Fruit fly (Drosophila melanogaster) whole organism, embryonic: ENCODE results near the gene Indy-2.

ENCODE experiments used
- Ada2b ChIP-seq: fragments of 200-800 bp; sonication (Bioruptor generic); IDR thresholded peaks from 2 replicates; pipeline ENCODE4 v1.3.6; 2022; ENCODE audit warnings: missing biosample characterization, missing genetic modification characterization
- Atf-2 ChIP-seq: fragments of 200-800 bp; sonication (Bioruptor generic); optimal IDR thresholded peaks from 2 replicates; lab custom pipeline; 2016; ENCODE audit warnings: missing biosample characterization, missing genetic modification characterization
- Bdp1 ChIP-seq: fragments of 200-800 bp; sonication (Bioruptor generic); optimal IDR thresholded peaks from 3 replicates; lab custom pipeline; 2016; ENCODE audit warnings: missing biosample characterization, missing genetic modification characterization
- CG10565 ChIP-seq: fragments of 200-800 bp; sonication (Bioruptor generic); optimal IDR thresholded peaks from 3 replicates; lab custom pipeline; 2016; ENCODE audit warnings: missing biosample characterization, mild to moderate bottlenecking, missing genetic modification characterization
- CG12391 ChIP-seq: fragments of 200-800 bp; sonication (Bioruptor generic); optimal IDR thresholded peaks from 3 replicates; lab custom pipeline; 2018; ENCODE audit warnings: missing biosample characterization, mild to moderate bottlenecking, missing genetic modification characterization, moderate library complexity
- CG13775 ChIP-seq: fragments of 200-800 bp; sonication (Bioruptor generic); optimal IDR thresholded peaks from 3 replicates; lab custom pipeline; 2017; ENCODE audit warnings: missing biosample characterization, mild to moderate bottlenecking, missing genetic modification characterization
- CG14050 ChIP-seq: fragments of 200-800 bp; sonication (Bioruptor generic); IDR thresholded peaks from 3 replicates; pipeline ENCODE4 v1.3.6; 2022; ENCODE audit warnings: missing biosample characterization, missing genetic modification characterization
- CG14667 ChIP-seq: fragments of 200-800 bp; sonication (Bioruptor generic); IDR thresholded peaks from 2 replicates; pipeline ENCODE4 v1.3.6; 2022; ENCODE audit warnings: missing biosample characterization, missing genetic modification characterization
- CG15011 ChIP-seq: fragments of 200-800 bp; sonication (Bioruptor generic); optimal IDR thresholded peaks from 3 replicates; lab custom pipeline; 2018; ENCODE audit warnings: missing biosample characterization, mild to moderate bottlenecking, missing genetic modification characterization
- CG15601 ChIP-seq: fragments of 200-800 bp; sonication (Bioruptor generic); optimal IDR thresholded peaks from 3 replicates; lab custom pipeline; 2019; ENCODE audit warnings: missing biosample characterization, mild to moderate bottlenecking, missing genetic modification characterization, moderate library complexity
- CG1602 ChIP-seq: fragments of 200-800 bp; sonication (Bioruptor generic); optimal IDR thresholded peaks from 3 replicates; lab custom pipeline; 2016; ENCODE audit warnings: missing biosample characterization, missing genetic modification characterization
- CG1647 ChIP-seq: fragments of 200-800 bp; sonication (Bioruptor generic); optimal IDR thresholded peaks from 3 replicates; lab custom pipeline; 2016; ENCODE audit warnings: missing biosample characterization, missing genetic modification characterization
- CG16813 ChIP-seq: fragments of 200-800 bp; sonication (Bioruptor generic); IDR thresholded peaks from 3 replicates; pipeline ENCODE4 v1.3.6; 2022; ENCODE audit warnings: missing biosample characterization, missing genetic modification characterization; ENCODE audit not compliant: partially characterized antibody
- CG17802 ChIP-seq: fragments of 200-800 bp; sonication (Bioruptor generic); optimal IDR thresholded peaks from 2 replicates; lab custom pipeline; 2018; ENCODE audit warnings: missing biosample characterization, mild to moderate bottlenecking, missing genetic modification characterization, moderate library complexity
- CG2712 ChIP-seq: fragments of 200-800 bp; optimal IDR thresholded peaks from 3 replicates; lab custom pipeline; 2019; ENCODE audit warnings: missing biosample characterization, mild to moderate bottlenecking, missing genetic modification characterization, moderate library complexity
- CG4707 ChIP-seq: fragments of 200-800 bp; sonication (Bioruptor generic); optimal IDR thresholded peaks from 2 replicates; lab custom pipeline; 2018; ENCODE audit warnings: missing biosample characterization, mild to moderate bottlenecking, missing genetic modification characterization, moderate library complexity
- CG5180 ChIP-seq: fragments of 200-800 bp; sonication (Bioruptor generic); optimal IDR thresholded peaks from 3 replicates; lab custom pipeline; 2017; ENCODE audit warnings: missing biosample characterization, missing genetic modification characterization, mild to moderate bottlenecking, moderate library complexity, missing genetic modification reagents
- CG6175 ChIP-seq: fragments of 200-800 bp; sonication (Bioruptor generic); IDR thresholded peaks from 3 replicates; pipeline ENCODE4 v1.3.6; 2022; ENCODE audit warnings: missing biosample characterization, missing genetic modification characterization
- CG7271 ChIP-seq: fragments of 200-800 bp; sonication (Bioruptor generic); optimal IDR thresholded peaks from 2 replicates; lab custom pipeline; 2018; ENCODE audit warnings: missing biosample characterization, mild to moderate bottlenecking, missing genetic modification characterization, moderate library complexity
- CG9817 ChIP-seq: fragments of 200-800 bp; sonication (Bioruptor generic); optimal IDR thresholded peaks from 2 replicates; lab custom pipeline; 2018; ENCODE audit warnings: missing biosample characterization, mild to moderate bottlenecking, missing genetic modification characterization, moderate library complexity
- CTCF ChIP-seq: fragments of 200-800 bp; sonication (Bioruptor generic); optimal IDR thresholded peaks from 2 replicates; lab custom pipeline; 2017; ENCODE audit warnings: missing biosample characterization, mild to moderate bottlenecking, missing genetic modification characterization, moderate library complexity
- Camta ChIP-seq: fragments of 200-800 bp; sonication (Bioruptor generic); optimal IDR thresholded peaks from 2 replicates; lab custom pipeline; 2016; ENCODE audit warnings: missing biosample characterization, missing genetic modification characterization
- D19A ChIP-seq: fragments of 200-800 bp; optimal IDR thresholded peaks from 3 replicates; lab custom pipeline; 2019; ENCODE audit warnings: missing biosample characterization, mild to moderate bottlenecking, missing genetic modification characterization, moderate library complexity
- Elba2 ChIP-seq: fragments of 200-800 bp; sonication (Bioruptor generic); optimal IDR thresholded peaks from 3 replicates; lab custom pipeline; 2016; ENCODE audit warnings: missing biosample characterization, missing genetic modification characterization
- GATAe ChIP-seq: fragments of 200-800 bp; sonication (Bioruptor generic); conservative IDR thresholded peaks from 2 replicates; pipeline ENCODE4 v1.3.6; 2022; ENCODE audit warnings: missing biosample characterization, missing genetic modification characterization
- Hand ChIP-seq: fragments of 200-800 bp; sonication (Bioruptor generic); optimal IDR thresholded peaks from 2 replicates; lab custom pipeline; 2017; ENCODE audit warnings: mild to moderate bottlenecking, missing biosample characterization, missing genetic modification reagents, missing genetic modification characterization
- Hmx ChIP-seq: fragments of 200-800 bp; sonication (Bioruptor generic); optimal IDR thresholded peaks from 2 replicates; lab custom pipeline; 2016; ENCODE audit warnings: missing biosample characterization, missing genetic modification characterization
- Hsf ChIP-seq: fragments of 200-800 bp; sonication (Bioruptor generic); optimal IDR thresholded peaks from 3 replicates; lab custom pipeline; 2016; ENCODE audit warnings: missing biosample characterization, missing genetic modification characterization
- Jarid2 ChIP-seq: fragments of 200-800 bp; sonication (Bioruptor generic); optimal IDR thresholded peaks from 3 replicates; lab custom pipeline; 2017; ENCODE audit warnings: mild to moderate bottlenecking, missing biosample characterization, missing genetic modification reagents, missing genetic modification characterization
- Lpt ChIP-seq: fragments of >200 bp; optimal IDR thresholded peaks from 2 replicates; lab custom pipeline; 2018; ENCODE audit warnings: missing biosample characterization, missing genetic modification characterization
- MTF-1 ChIP-seq: fragments of 200-800 bp; sonication (Bioruptor generic); optimal IDR thresholded peaks from 2 replicates; lab custom pipeline; 2018; ENCODE audit warnings: missing biosample characterization, mild to moderate bottlenecking, missing genetic modification characterization, borderline replicate concordance
- Mes4 ChIP-seq: fragments of 200-800 bp; sonication (Bioruptor generic); optimal IDR thresholded peaks from 2 replicates; lab custom pipeline; 2016; ENCODE audit warnings: missing biosample characterization, missing genetic modification characterization
- Mrtf ChIP-seq: fragments of 200-800 bp; sonication (Bioruptor generic); IDR thresholded peaks from 3 replicates; pipeline ENCODE4 v1.3.6; 2022; ENCODE audit warnings: missing biosample characterization, missing genetic modification characterization
- Opbp ChIP-seq: fragments of 200-800 bp; sonication (Bioruptor generic); IDR thresholded peaks from 3 replicates; pipeline ENCODE4 v1.3.6; 2022; ENCODE audit warnings: missing biosample characterization, missing genetic modification characterization; ENCODE audit not compliant: partially characterized antibody
- Ptx1 ChIP-seq: fragments of 200-800 bp; sonication (Bioruptor generic); IDR thresholded peaks from 2 replicates; pipeline ENCODE4 v1.3.6; 2022; ENCODE audit warnings: missing biosample characterization, missing genetic modification characterization
- Sry-δ ChIP-seq: fragments of 200-800 bp; sonication (Bioruptor generic); optimal IDR thresholded peaks from 2 replicates; lab custom pipeline; 2016; ENCODE audit warnings: missing biosample characterization, missing genetic modification characterization
- TFAM ChIP-seq: fragments of 200-800 bp; sonication (Bioruptor generic); optimal IDR thresholded peaks from 2 replicates; lab custom pipeline; 2017; ENCODE audit warnings: missing biosample characterization, missing genetic modification characterization, inconsistent platforms
- Usf ChIP-seq: fragments of 200-800 bp; sonication (Bioruptor generic); optimal IDR thresholded peaks from 2 replicates; lab custom pipeline; 2017; ENCODE audit warnings: missing genotype, missing biosample characterization, missing genetic modification characterization
- amos ChIP-seq: fragments of 200-800 bp; sonication (Bioruptor generic); IDR thresholded peaks from 2 replicates; pipeline ENCODE4 v1.3.6; 2022; ENCODE audit warnings: missing biosample characterization, missing genetic modification characterization; ENCODE audit not compliant: partially characterized antibody
- cas ChIP-seq: fragments of 200-800 bp; sonication (Bioruptor generic); IDR thresholded peaks from 2 replicates; pipeline ENCODE4 v1.3.6; 2022; ENCODE audit warnings: missing biosample characterization, missing genetic modification characterization
- crc ChIP-seq: fragments of 200-800 bp; sonication (Bioruptor generic); optimal IDR thresholded peaks from 2 replicates; lab custom pipeline; 2016; ENCODE audit warnings: missing biosample characterization, missing genetic modification characterization
- crp ChIP-seq, 2 experiments: fragments of 200-800 bp; sonication (Bioruptor generic); optimal IDR thresholded peaks; 2 replicates in 1 of 2; 3 replicates in 1 of 2; lab custom pipeline; 2017; ENCODE audit warnings: missing biosample characterization in 2 of 2, missing genetic modification characterization in 2 of 2, mild to moderate bottlenecking in 1 of 2, moderate library complexity in 1 of 2
- da ChIP-seq: fragments of 200-800 bp; sonication (Bioruptor generic); optimal IDR thresholded peaks from 2 replicates; lab custom pipeline; 2016; ENCODE audit warnings: missing biosample characterization, missing genetic modification characterization
- dm ChIP-seq: fragments of 200-800 bp; sonication (Bioruptor generic); optimal IDR thresholded peaks from 3 replicates; lab custom pipeline; 2016; ENCODE audit warnings: missing biosample characterization, missing genetic modification characterization
- emc ChIP-seq: fragments of 200-800 bp; sonication (Bioruptor generic); optimal IDR thresholded peaks from 2 replicates; lab custom pipeline; 2016; ENCODE audit warnings: missing biosample characterization, missing genetic modification characterization
- en ChIP-seq: fragments of 200-800 bp; sonication (Bioruptor generic); optimal IDR thresholded peaks from 2 replicates; lab custom pipeline; 2016; ENCODE audit warnings: missing biosample characterization, missing genetic modification characterization
- gt ChIP-seq: fragments of 200-800 bp; sonication (Bioruptor generic); IDR thresholded peaks from 2 replicates; pipeline ENCODE4 v1.3.6; 2022; ENCODE audit warnings: missing biosample characterization, missing genetic modification characterization
- onecut ChIP-seq: fragments of 200-800 bp; sonication (Bioruptor generic); IDR thresholded peaks from 2 replicates; pipeline ENCODE4 v1.3.6; 2022; ENCODE audit warnings: missing biosample characterization, missing genetic modification characterization
- trem ChIP-seq: fragments of 200-800 bp; optimal IDR thresholded peaks from 3 replicates; lab custom pipeline; 2019; ENCODE audit warnings: missing biosample characterization, mild to moderate bottlenecking, missing genetic modification characterization, moderate library complexity
- wor ChIP-seq: fragments of 200-800 bp; sonication (Bioruptor generic); IDR thresholded peaks from 2 replicates; pipeline ENCODE4 v1.3.6; 2022; ENCODE audit warnings: missing biosample characterization, missing genetic modification characterization

Gene Indy-2

dm6 chr3R:20021152-20021769 lies 21.3 kb upstream of the Indy-2 start, which contains the start of the genes PIG-L and psidin (continued):
- peak; percentile 53 for TF ChIP-seq Ada2b (GFP tag; lab: Robert Waterston, UW)
- no peak for TF ChIP-seq D19A (tag; lab: Kevin White, UChicago)
- TF ChIP-seq CG7271 = no peak
- peak; percentile 69 for TF ChIP-seq dm
- TF ChIP-seq CG14050 (GFP tag; lab: Robert Waterston, UW) = no peak; the same call in 1 of the 3 replicates
- peak; percentile 22; the same call in 1 of the 2 replicates for TF ChIP-seq GATAe (GFP tag; lab: Robert Waterston, UW)
- TF ChIP-seq Hsf (GFP tag; lab: Kevin White, UChicago) = peak; percentile 89
- peak; percentile 95 for TF ChIP-seq CG12391 (tag; lab: Kevin White, UChicago)
- peak; percentile 92 for TF ChIP-seq amos (GFP tag; lab: Robert Waterston, UW)
- TF ChIP-seq en (GFP tag; lab: Kevin White, UChicago) = peak; percentile 37
- TF ChIP-seq Sry-δ (GFP tag; lab: Kevin White, UChicago) = peak; percentile 92
- peak; percentile 84 for TF ChIP-seq CG9817 (tag; lab: Kevin White, UChicago)
- no peak for TF ChIP-seq CG1647 (GFP tag; lab: Kevin White, UChicago)
- TF ChIP-seq Jarid2 (GFP tag; lab: Kevin White, UChicago) = no peak
- TF ChIP-seq crc (GFP tag; lab: Kevin White, UChicago) = peak; percentile 30
- TF ChIP-seq CG17802 = no peak
- TF ChIP-seq Atf-2 (GFP tag; lab: Kevin White, UChicago) = peak; percentile 81
- peak; percentile 72 for TF ChIP-seq Mes4 (GFP tag; lab: Kevin White, UChicago)
- no peak for TF ChIP-seq emc (GFP tag; lab: Kevin White, UChicago)
- TF ChIP-seq MTF-1 (GFP tag; lab: Kevin White, UChicago) = no peak
- TF ChIP-seq CG5180 (GFP tag; lab: Kevin White, UChicago) = no peak
- TF ChIP-seq TFAM (GFP tag; lab: Kevin White, UChicago) = no peak
- peak; percentile 49 for TF ChIP-seq Hand (GFP tag; lab: Kevin White, UChicago)
- TF ChIP-seq CG4707 (GFP tag; lab: Kevin White, UChicago) = no peak
- peak; percentile 77 for TF ChIP-seq Camta (GFP tag; lab: Kevin White, UChicago)
- TF ChIP-seq CG14667 = peak; percentile 21; the same call in 1 of the 2 replicates
- TF ChIP-seq CG16813 (GFP tag; lab: Robert Waterston, UW) = peak; percentile 97
- TF ChIP-seq CG13775 (GFP tag; lab: Kevin White, UChicago) = peak; percentile 91
- TF ChIP-seq Usf (GFP tag; lab: Kevin White, UChicago) = peak; percentile 67
- peak; percentile 70 for TF ChIP-seq trem (tag; lab: Kevin White, UChicago)
- peak; percentile 86 for TF ChIP-seq CG1602 (GFP tag; lab: Kevin White, UChicago)
- peak; percentile 80 to 95 for TF ChIP-seq crp (GFP tag; optimal IDR thresholded peaks at IDR 0.05; lab: Kevin White, UChicago)
- peak; percentile 32 for TF ChIP-seq gt (GFP tag; lab: Robert Waterston, UW)
- no peak for TF ChIP-seq CG10565 (GFP tag; lab: Kevin White, UChicago)
- TF ChIP-seq CG15601 = peak; percentile 84
- no peak for TF ChIP-seq CG15011 (GFP tag; lab: Kevin White, UChicago)
- TF ChIP-seq cas (GFP tag; lab: Robert Waterston, UW) = 0 out of 2 replicates have a peak, but pooled peaks have one; percentile 8
- TF ChIP-seq Lpt = no peak
- peak; percentile 88 for TF ChIP-seq Elba2 (GFP tag; lab: Kevin White, UChicago)
- TF ChIP-seq onecut = peak; percentile 43; the same call in 1 of the 2 replicates
- peak; percentile 88 for TF ChIP-seq Ptx1 (GFP tag; lab: Robert Waterston, UW)
- peak; percentile 91 for TF ChIP-seq CG2712 (tag; lab: Kevin White, UChicago)
- TF ChIP-seq CTCF = no peak
- peak; percentile 50 for TF ChIP-seq da (GFP tag; lab: Kevin White, UChicago)
- peak; percentile 78 for TF ChIP-seq Bdp1
- TF ChIP-seq Mrtf (GFP tag; lab: Robert Waterston, UW) = peak; percentile 42; the same call in 2 of the 3 replicates
- TF ChIP-seq Opbp (GFP tag; lab: Robert Waterston, UW) = peak; percentile 95
- TF ChIP-seq wor (GFP tag; lab: Robert Waterston, UW) = peak; percentile 55
- TF ChIP-seq CG6175 (GFP tag; lab: Robert Waterston, UW) = peak; percentile 97
- no peak for TF ChIP-seq Hmx (GFP tag; lab: Kevin White, UChicago)
